Fruit fly (Drosophila melanogaster) whole organism, pupa: ENCODE data around the gene Cyp4ae1.

Source experiments
- CG10348 ChIP-seq: fragments of 200-800 bp; sonication (Bioruptor generic); IDR thresholded peaks from 2 replicates; pipeline ENCODE4 v1.3.6; 2022; ENCODE audit warnings: missing biosample characterization, missing genetic modification characterization
- CG12605 ChIP-seq: fragments of 200-800 bp; sonication (Bioruptor generic); IDR thresholded peaks from 2 replicates; pipeline ENCODE4 v1.3.6; 2022; ENCODE audit warnings: missing biosample characterization, missing genetic modification characterization
- CG13204 ChIP-seq: fragments of 200-800 bp; sonication (Bioruptor generic); optimal IDR thresholded peaks from 2 replicates; lab custom pipeline; 2018; ENCODE audit warnings: missing biosample characterization, mild to moderate bottlenecking, missing genetic modification characterization, moderate library complexity
- CG14655 ChIP-seq: fragments of 200-800 bp; sonication (Bioruptor generic); optimal IDR thresholded peaks from 3 replicates; lab custom pipeline; 2017; ENCODE audit warnings: mild to moderate bottlenecking, missing biosample characterization, missing genetic modification reagents, missing genetic modification characterization
- CG15710 ChIP-seq: fragments of 200-800 bp; sonication (Bioruptor generic); optimal IDR thresholded peaks from 2 replicates; lab custom pipeline; 2018; ENCODE audit warnings: missing biosample characterization, mild to moderate bottlenecking, missing genetic modification characterization, moderate library complexity
- CG17806 ChIP-seq: fragments of 200-800 bp; sonication (Bioruptor generic); optimal IDR thresholded peaks from 2 replicates; lab custom pipeline; 2018; ENCODE audit warnings: missing biosample characterization, mild to moderate bottlenecking, missing genetic modification characterization, moderate library complexity
- CG32121 ChIP-seq: fragments of 200-800 bp; sonication (Bioruptor generic); IDR thresholded peaks from 2 replicates; pipeline ENCODE4 v1.3.6; 2022; ENCODE audit warnings: missing biosample characterization, missing genetic modification characterization
- CG34367 ChIP-seq: fragments of 200-800 bp; sonication (Bioruptor generic); optimal IDR thresholded peaks from 2 replicates; lab custom pipeline; 2018; ENCODE audit warnings: missing biosample characterization, mild to moderate bottlenecking, missing genetic modification characterization
- CG4496 ChIP-seq: fragments of 200-800 bp; sonication (Bioruptor generic); IDR thresholded peaks from 3 replicates; pipeline ENCODE4 v1.3.6; 2022; ENCODE audit warnings: missing biosample characterization, missing genetic modification characterization
- CG8159 ChIP-seq: fragments of 200-800 bp; sonication (Bioruptor generic); optimal IDR thresholded peaks from 3 replicates; lab custom pipeline; 2018; ENCODE audit warnings: missing biosample characterization, mild to moderate bottlenecking, missing genetic modification characterization, moderate library complexity
- CG8301 ChIP-seq: fragments of 200-800 bp; sonication (Bioruptor generic); optimal IDR thresholded peaks from 2 replicates; lab custom pipeline; 2018; ENCODE audit warnings: missing biosample characterization, mild to moderate bottlenecking, missing genetic modification characterization
- CG9948 ChIP-seq: fragments of 200-800 bp; sonication (Bioruptor generic); optimal IDR thresholded peaks from 2 replicates; lab custom pipeline; 2018; ENCODE audit warnings: missing biosample characterization, mild to moderate bottlenecking, missing genetic modification characterization, moderate library complexity
- D1 ChIP-seq: fragments of 200-800 bp; sonication (Bioruptor generic); optimal IDR thresholded peaks from 2 replicates; lab custom pipeline; 2018; ENCODE audit warnings: missing biosample characterization, mild to moderate bottlenecking, missing genetic modification characterization, moderate library complexity
- EcR ChIP-seq: fragments of 200-800 bp; sonication (Bioruptor generic); optimal IDR thresholded peaks from 3 replicates; lab custom pipeline; 2019; ENCODE audit warnings: missing biosample characterization, missing genetic modification characterization, mild to moderate bottlenecking, moderate library complexity, missing genetic modification reagents
- Ets98B ChIP-seq: fragments of 200-800 bp; sonication (Bioruptor generic); IDR thresholded peaks from 2 replicates; pipeline ENCODE4 v1.3.6; 2022; ENCODE audit warnings: missing biosample characterization, missing genetic modification characterization
- Pif1A ChIP-seq: fragments of 200-800 bp; sonication (Bioruptor generic); optimal IDR thresholded peaks from 3 replicates; lab custom pipeline; 2016; ENCODE audit warnings: missing biosample characterization, missing genetic modification characterization
- Pif1B ChIP-seq: fragments of 200-800 bp; sonication (Bioruptor generic); optimal IDR thresholded peaks from 3 replicates; lab custom pipeline; 2016; ENCODE audit warnings: missing biosample characterization, missing genetic modification characterization
- Snoo ChIP-seq: fragments of 200-800 bp; sonication (Bioruptor generic); optimal IDR thresholded peaks from 3 replicates; lab custom pipeline; 2017; ENCODE audit warnings: missing biosample characterization, mild to moderate bottlenecking, missing genetic modification characterization, inconsistent platforms
- fd96Ca ChIP-seq: fragments of 200-800 bp; sonication (Bioruptor generic); IDR thresholded peaks from 3 replicates; pipeline ENCODE4 v1.3.6; 2022; ENCODE audit warnings: missing biosample characterization, missing genetic modification characterization
- gl ChIP-seq: fragments of 200-800 bp; sonication (Bioruptor generic); optimal IDR thresholded peaks from 2 replicates; lab custom pipeline; 2018; ENCODE audit warnings: missing biosample characterization, mild to moderate bottlenecking, missing genetic modification characterization
- rn ChIP-seq: fragments of 200-800 bp; sonication (Bioruptor generic); IDR thresholded peaks from 2 replicates; pipeline ENCODE4 v1.3.6; 2022; ENCODE audit warnings: missing biosample characterization, missing genetic modification characterization

Gene Cyp4ae1

DNA sequence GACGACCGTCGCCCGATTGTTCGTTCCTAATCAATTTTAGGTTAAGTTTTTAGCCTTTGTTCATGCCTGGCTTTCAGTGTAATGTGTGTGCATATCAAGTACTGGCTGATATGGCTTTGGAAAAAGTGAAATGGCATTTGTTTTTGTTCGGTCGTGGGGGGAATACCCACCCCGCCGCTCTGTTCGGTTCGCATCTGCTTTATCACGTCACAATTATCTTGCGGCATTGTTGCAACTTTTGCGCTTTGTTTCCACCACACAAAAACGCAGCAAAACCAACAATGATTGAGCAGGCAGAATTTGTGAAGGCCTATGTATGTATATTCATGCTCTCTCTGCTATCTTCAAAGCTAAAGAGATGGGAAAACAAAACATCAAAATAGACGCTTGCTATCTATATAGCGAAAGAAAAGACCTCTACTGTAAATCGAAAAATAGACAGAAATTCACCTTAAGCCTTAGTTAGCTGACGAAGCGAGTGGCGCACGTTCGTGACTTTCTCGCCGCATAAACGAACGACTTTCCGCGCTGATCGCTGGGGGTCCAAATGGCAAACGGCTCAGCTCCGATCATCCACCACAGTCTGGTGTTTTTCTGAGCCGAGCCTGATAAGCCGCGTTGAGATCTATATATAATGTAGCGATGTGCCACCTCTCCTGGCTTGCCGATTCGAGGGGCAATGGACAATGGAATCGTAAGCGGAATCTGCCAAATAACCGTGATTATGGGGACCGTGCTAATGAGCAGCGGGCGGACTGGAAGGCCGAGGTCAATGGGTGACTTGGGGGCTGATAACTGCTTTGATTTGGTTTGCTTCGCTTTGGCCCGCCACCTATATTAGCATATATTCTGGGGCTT lies 18.8 kb downstream of the Cyp4ae1 start:
- TF ChIP-seq EcR (GFP tag; lab: Kevin White, UChicago) (peak; percentile 10), CG12605 (GFP tag; lab: Robert Waterston, UW) (no peak), Ets98B (peak; percentile 11; the same call in 1 of the 2 replicates)

DNA sequence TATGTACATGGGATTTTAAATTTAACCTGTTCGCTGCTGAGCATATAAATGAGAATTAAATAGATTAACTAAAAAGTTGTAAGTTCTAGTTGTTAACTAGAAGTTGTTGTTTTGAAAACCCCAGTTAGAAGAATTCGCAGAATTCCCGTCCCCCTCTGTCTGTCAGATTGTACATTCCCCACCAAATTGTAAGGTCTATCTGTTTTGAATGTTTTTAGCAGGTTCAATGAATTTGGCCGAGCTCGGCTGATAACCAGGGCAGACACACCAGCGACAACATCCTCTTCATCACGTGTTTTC lies 19.4 kb downstream of the Cyp4ae1 start:
- TF ChIP-seq CG34367 (no peak), fd96Ca (GFP tag; lab: Robert Waterston, UW) (no peak), gl (no peak), CG8301 (tag; lab: Kevin White, UChicago) (no peak), CG15710 (tag; lab: Kevin White, UChicago) (no peak), CG32121 (no peak), CG9948 (no peak), rn (GFP tag; lab: Robert Waterston, UW) (no peak), D1 (tag; lab: Kevin White, UChicago) (no peak), CG14655 (GFP tag; lab: Kevin White, UChicago) (no peak), EcR (GFP tag; lab: Kevin White, UChicago) (no peak), CG12605 (GFP tag; lab: Robert Waterston, UW) (no peak), Snoo (tag; lab: Kevin White, UChicago) (no peak), CG8159 (tag; lab: Kevin White, UChicago) (no peak), CG10348 (GFP tag; lab: Robert Waterston, UW) (no peak), Ets98B (no peak)

DNA sequence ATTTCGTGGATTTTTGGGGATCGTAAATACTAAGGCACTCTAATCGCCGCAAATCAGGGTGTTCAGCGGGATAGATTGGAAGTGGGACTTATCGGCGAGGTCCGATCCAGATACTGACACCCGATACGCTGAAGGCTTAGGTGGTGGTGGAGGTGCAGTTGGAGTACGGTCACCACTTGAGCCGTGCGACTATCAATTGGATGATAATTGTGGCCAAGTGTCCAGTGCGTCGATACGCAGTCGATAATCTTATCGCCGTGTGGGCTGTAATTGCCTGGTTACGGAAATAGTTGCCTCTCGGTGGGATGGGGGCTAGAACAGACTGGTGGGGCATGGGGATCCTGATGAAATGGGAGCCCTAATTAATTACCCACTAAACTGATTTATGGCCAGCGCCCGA lies 20.5 kb downstream of the Cyp4ae1 start:
- no peak for TF ChIP-seq CG9948
- no peak for TF ChIP-seq Pif1B (GFP tag; lab: Kevin White, UChicago)
- no peak for TF ChIP-seq gl
- TF ChIP-seq CG8159 (tag; lab: Kevin White, UChicago), result no peak
- TF ChIP-seq rn (GFP tag; lab: Robert Waterston, UW), result no peak
- no peak for TF ChIP-seq CG14655 (GFP tag; lab: Kevin White, UChicago)
- TF ChIP-seq CG34367, result no peak
- TF ChIP-seq Ets98B, result no peak
- TF ChIP-seq Snoo (tag; lab: Kevin White, UChicago), result no peak
- no peak for TF ChIP-seq CG32121
- no peak for TF ChIP-seq CG10348 (GFP tag; lab: Robert Waterston, UW)
- TF ChIP-seq CG4496 (GFP tag; lab: Robert Waterston, UW), result no peak
- TF ChIP-seq EcR (GFP tag; lab: Kevin White, UChicago), result no peak
- no peak for TF ChIP-seq CG15710 (tag; lab: Kevin White, UChicago)
- TF ChIP-seq Pif1A (GFP tag; lab: Kevin White, UChicago), result no peak
- TF ChIP-seq CG17806 (tag; lab: Kevin White, UChicago), result no peak
- no peak for TF ChIP-seq D1 (tag; lab: Kevin White, UChicago)

DNA sequence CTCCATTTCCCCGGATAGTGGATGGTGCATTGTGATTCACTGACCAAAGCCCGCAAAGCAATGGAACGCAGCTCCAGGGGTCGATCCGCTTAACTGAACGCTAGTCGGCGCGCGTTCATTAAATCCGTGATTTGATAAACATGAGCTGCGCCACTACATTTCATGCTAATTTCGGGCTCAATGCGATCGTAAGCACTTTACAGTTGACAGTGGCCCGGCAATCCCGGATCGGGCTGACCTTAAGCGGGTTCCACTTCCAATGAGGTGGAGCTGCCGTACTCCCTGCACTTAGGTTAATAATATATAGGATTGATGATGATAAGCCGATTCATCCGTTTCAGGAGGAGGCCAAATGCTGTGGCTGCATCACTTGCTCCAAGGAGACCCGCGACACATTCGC lies 25.0 kb downstream of the Cyp4ae1 start, which contains the start of gene FarO:
FarO (minus strand) TSS at position 101 of the 400 bp plus-strand sequence.
- TF ChIP-seq CG13204 (GFP tag; lab: Kevin White, UChicago), result no peak
- TF ChIP-seq EcR (GFP tag; lab: Kevin White, UChicago), result no peak
- no peak for TF ChIP-seq Ets98B
- TF ChIP-seq gl, result no peak
- no peak for TF ChIP-seq CG34367
- TF ChIP-seq Pif1A (GFP tag; lab: Kevin White, UChicago), result no peak
- no peak for TF ChIP-seq CG32121
- no peak for TF ChIP-seq fd96Ca (GFP tag; lab: Robert Waterston, UW)

DNA sequence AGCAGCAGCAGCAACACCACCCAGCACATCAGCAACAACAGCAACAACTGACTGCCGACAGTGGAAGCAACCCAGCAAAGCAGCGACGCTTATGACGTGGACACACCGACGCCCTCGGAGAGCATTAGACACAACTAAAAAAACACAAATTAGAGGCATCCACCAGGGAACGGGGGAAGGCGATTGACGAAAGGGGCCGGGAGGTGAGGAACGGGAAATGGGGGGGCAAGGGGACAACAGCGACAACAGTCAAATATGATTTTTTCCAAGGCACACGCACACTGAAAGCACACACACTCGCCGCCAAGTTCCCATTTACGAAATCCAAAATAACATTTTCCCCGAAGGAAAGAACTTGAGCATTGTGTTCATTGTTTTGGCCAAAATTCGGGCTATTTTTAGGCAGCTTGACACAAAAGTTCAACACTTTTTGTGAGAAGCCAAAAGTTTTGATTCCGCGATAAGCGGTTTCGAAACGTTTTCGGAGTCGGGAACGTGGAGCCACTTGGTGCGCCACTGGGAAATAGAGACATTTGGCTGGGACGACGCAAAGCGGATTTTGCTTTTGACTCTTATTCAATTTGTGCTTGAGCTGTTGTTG lies 29.9 kb downstream of the Cyp4ae1 start:
- TF ChIP-seq CG32121 (peak; percentile 34; the same call in 1 of the 2 replicates), CG8301 (tag; lab: Kevin White, UChicago) (no peak), CG17806 (tag; lab: Kevin White, UChicago) (no peak), Snoo (tag; lab: Kevin White, UChicago) (no peak), EcR (GFP tag; lab: Kevin White, UChicago) (no peak), CG15710 (tag; lab: Kevin White, UChicago) (no peak), fd96Ca (GFP tag; lab: Robert Waterston, UW) (peak; percentile 65; the same call in 2 of the 3 replicates), CG10348 (GFP tag; lab: Robert Waterston, UW) (0 out of 2 replicates have a peak, but pooled peaks have one; percentile 39), CG9948 (no peak), CG4496 (GFP tag; lab: Robert Waterston, UW) (peak; percentile 13; the same call in 1 of the 3 replicates)
- TF ChIP-seq, all 21 proteins: peak for 4

DNA sequence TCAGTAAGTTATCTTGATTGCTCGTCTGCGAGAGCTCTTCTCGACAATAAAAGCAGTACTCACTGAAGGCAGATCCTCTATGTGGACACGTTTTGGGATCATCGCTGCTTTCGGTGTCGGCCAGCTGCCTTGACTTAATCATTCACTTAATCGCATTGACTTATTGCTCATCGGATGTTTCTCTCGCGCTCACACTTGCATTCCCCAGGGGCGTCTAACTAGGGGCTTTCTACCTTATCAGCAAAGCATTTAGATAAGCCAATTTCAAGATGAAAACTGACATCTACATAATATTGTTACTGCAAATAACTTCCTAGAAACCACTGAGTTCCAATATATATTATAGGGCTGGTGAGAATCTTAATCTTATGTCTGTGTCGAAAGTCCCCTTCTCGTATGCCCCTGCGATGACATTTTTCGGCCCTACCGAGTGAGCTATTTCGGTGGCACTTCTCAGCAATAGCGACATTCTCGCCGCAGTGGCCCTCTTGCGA lies 33.6 kb downstream of the Cyp4ae1 start:
- TF ChIP-seq Snoo (tag; lab: Kevin White, UChicago) (no peak), CG14655 (GFP tag; lab: Kevin White, UChicago) (peak; percentile 6), CG4496 (GFP tag; lab: Robert Waterston, UW) (no peak), rn (GFP tag; lab: Robert Waterston, UW) (no peak), Ets98B (peak; percentile 60), D1 (tag; lab: Kevin White, UChicago) (no peak), CG9948 (no peak), Pif1B (GFP tag; lab: Kevin White, UChicago) (no peak), CG34367 (no peak), CG32121 (peak; percentile 47), EcR (GFP tag; lab: Kevin White, UChicago) (no peak), CG12605 (GFP tag; lab: Robert Waterston, UW) (no peak), CG13204 (GFP tag; lab: Kevin White, UChicago) (no peak), fd96Ca (GFP tag; lab: Robert Waterston, UW) (0 out of 3 replicates have a peak, but pooled peaks have one; percentile 26), gl (no peak), CG15710 (tag; lab: Kevin White, UChicago) (no peak), CG17806 (tag; lab: Kevin White, UChicago) (no peak), CG8159 (tag; lab: Kevin White, UChicago) (no peak), CG8301 (tag; lab: Kevin White, UChicago) (no peak), CG10348 (GFP tag; lab: Robert Waterston, UW) (no peak), Pif1A (GFP tag; lab: Kevin White, UChicago) (peak; percentile 8)
